Fruit fly (Drosophila melanogaster) whole organism, prepupa: ENCODE measurements around the gene CG2962.
A peak's percentile ranks its signal among the peaks of the same experiment; 100 is the strongest.

Experiments used
- Blimp-1 ChIP-seq: fragments of 200-800 bp; sonication (Bioruptor generic); optimal IDR thresholded peaks from 3 replicates; lab custom pipeline; 2017; ENCODE audit warnings: missing biosample characterization, missing genetic modification characterization, mild to moderate bottlenecking, moderate library complexity, missing genetic modification reagents
- CG10631 ChIP-seq: fragments of 200-800 bp; sonication (Bioruptor generic); optimal IDR thresholded peaks from 2 replicates; lab custom pipeline; 2016; ENCODE audit warnings: missing biosample characterization, missing genetic modification characterization
- CG10669 ChIP-seq: fragments of 200-800 bp; sonication (Bioruptor generic); optimal IDR thresholded peaks from 3 replicates; lab custom pipeline; 2018; ENCODE audit warnings: missing biosample characterization, mild to moderate bottlenecking, missing genetic modification characterization, moderate library complexity
- CG11294 ChIP-seq: fragments of 200-800 bp; sonication (Bioruptor generic); IDR thresholded peaks from 2 replicates; pipeline ENCODE4 v1.3.6; 2022; ENCODE audit warnings: missing biosample characterization, missing genetic modification characterization
- CG11762 ChIP-seq: fragments of 200-800 bp; sonication (Bioruptor generic); optimal IDR thresholded peaks from 3 replicates; lab custom pipeline; 2016; ENCODE audit warnings: missing biosample characterization, missing genetic modification characterization; ENCODE audit not compliant: insufficient read depth
- CG15336 ChIP-seq: fragments of 200-800 bp; sonication (Bioruptor generic); IDR thresholded peaks from 2 replicates; pipeline ENCODE4 v1.3.6; 2022; ENCODE audit warnings: missing biosample characterization, missing genetic modification characterization
- CG1621 ChIP-seq: fragments of 200-800 bp; sonication (Bioruptor generic); optimal IDR thresholded peaks from 3 replicates; lab custom pipeline; 2018; ENCODE audit warnings: missing biosample characterization, mild to moderate bottlenecking, missing genetic modification characterization
- CG16779 ChIP-seq: fragments of 200-800 bp; sonication (Bioruptor generic); optimal IDR thresholded peaks from 3 replicates; lab custom pipeline; 2017; ENCODE audit warnings: missing biosample characterization, mild to moderate bottlenecking, missing genetic modification characterization
- CG3032 ChIP-seq: fragments of 200-800 bp; optimal IDR thresholded peaks from 2 replicates; lab custom pipeline; 2019; ENCODE audit warnings: missing biosample characterization, mild to moderate bottlenecking, missing genetic modification characterization, moderate library complexity
- CG34406 ChIP-seq: fragments of 200-800 bp; sonication (Bioruptor generic); optimal IDR thresholded peaks from 3 replicates; lab custom pipeline; 2016; ENCODE audit warnings: missing biosample characterization, missing genetic modification characterization
- CG3919 ChIP-seq: fragments of 200-800 bp; sonication (Bioruptor generic); optimal IDR thresholded peaks from 3 replicates; lab custom pipeline; 2016; ENCODE audit warnings: missing biosample characterization, missing genetic modification characterization
- CG4318 ChIP-seq: fragments of 200-800 bp; sonication (Bioruptor generic); optimal IDR thresholded peaks from 3 replicates; lab custom pipeline; 2017; ENCODE audit warnings: missing biosample characterization, mild to moderate bottlenecking, missing genetic modification characterization
- CG6163 ChIP-seq: fragments of 200-800 bp; sonication (Bioruptor generic); IDR thresholded peaks from 3 replicates; pipeline ENCODE4 v1.3.6; 2022; ENCODE audit warnings: missing biosample characterization, missing genetic modification characterization
- CG6276 ChIP-seq: fragments of 200-800 bp; sonication (Bioruptor generic); optimal IDR thresholded peaks from 2 replicates; lab custom pipeline; 2017; ENCODE audit warnings: missing biosample characterization, mild to moderate bottlenecking, missing genetic modification characterization
- CG6808 ChIP-seq: fragments of 200-800 bp; sonication (Bioruptor generic); optimal IDR thresholded peaks from 3 replicates; lab custom pipeline; 2017; ENCODE audit warnings: missing biosample characterization, missing genetic modification characterization, mild to moderate bottlenecking, moderate library complexity, missing genetic modification reagents
- CG6854 ChIP-seq: fragments of 200-800 bp; sonication (Bioruptor generic); optimal IDR thresholded peaks from 2 replicates; lab custom pipeline; 2017; ENCODE audit warnings: missing biosample characterization, mild to moderate bottlenecking, missing genetic modification characterization
- CG7368 ChIP-seq: fragments of 200-800 bp; sonication (Bioruptor generic); optimal IDR thresholded peaks from 3 replicates; lab custom pipeline; 2016; ENCODE audit warnings: missing biosample characterization, missing genetic modification characterization
- CG8119 ChIP-seq: fragments of 200-800 bp; sonication (Bioruptor generic); IDR thresholded peaks from 3 replicates; pipeline ENCODE4 v1.3.6; 2022; ENCODE audit warnings: missing biosample characterization, missing genetic modification characterization
- CG8319 ChIP-seq: fragments of 200-800 bp; sonication (Bioruptor generic); optimal IDR thresholded peaks from 3 replicates; lab custom pipeline; 2016; ENCODE audit warnings: missing biosample characterization, missing genetic modification characterization
- CG8632 ChIP-seq: fragments of 200-800 bp; sonication (Bioruptor generic); optimal IDR thresholded peaks from 3 replicates; lab custom pipeline; 2016; ENCODE audit warnings: missing biosample characterization, missing genetic modification characterization
- CG9139 ChIP-seq: fragments of 200-800 bp; sonication (Bioruptor generic); optimal IDR thresholded peaks from 3 replicates; lab custom pipeline; 2017; ENCODE audit warnings: missing biosample characterization, mild to moderate bottlenecking, missing genetic modification characterization
- Eip75B ChIP-seq: fragments of 200-800 bp; sonication (Bioruptor generic); optimal IDR thresholded peaks from 3 replicates; lab custom pipeline; 2016; ENCODE audit warnings: missing biosample characterization, missing genetic modification characterization
- Eip93F ChIP-seq: fragments of 200-800 bp; sonication (Bioruptor generic); optimal IDR thresholded peaks from 2 replicates; lab custom pipeline; 2016; ENCODE audit warnings: missing biosample characterization, mild to moderate bottlenecking, missing genetic modification characterization
- Ets21C ChIP-seq: fragments of 200-800 bp; sonication (Bioruptor generic); optimal IDR thresholded peaks from 3 replicates; lab custom pipeline; 2016; ENCODE audit warnings: missing biosample characterization, missing genetic modification characterization
- Ets96B ChIP-seq: fragments of 200-800 bp; optimal IDR thresholded peaks from 2 replicates; lab custom pipeline; 2019; ENCODE audit warnings: missing biosample characterization, mild to moderate bottlenecking, missing genetic modification characterization, moderate library complexity
- Hr38 ChIP-seq: sonication (Bioruptor generic); optimal IDR thresholded peaks from 2 replicates; lab custom pipeline; 2016; ENCODE audit warnings: missing biosample characterization, missing genetic modification characterization
- Hr39 ChIP-seq: fragments of 200-800 bp; sonication (Bioruptor generic); optimal IDR thresholded peaks from 2 replicates; lab custom pipeline; 2016; ENCODE audit warnings: missing biosample characterization, missing genetic modification characterization
- Hr4 ChIP-seq: fragments of 200-800 bp; sonication (Bioruptor generic); optimal IDR thresholded peaks from 3 replicates; lab custom pipeline; 2016; ENCODE audit warnings: missing biosample characterization, missing genetic modification characterization
- Lpt ChIP-seq: fragments of 200-800 bp; sonication (Bioruptor generic); optimal IDR thresholded peaks from 3 replicates; lab custom pipeline; 2016; ENCODE audit warnings: missing biosample characterization, missing genetic modification characterization
- Met ChIP-seq: fragments of 200-800 bp; sonication (Bioruptor generic); optimal IDR thresholded peaks from 3 replicates; lab custom pipeline; 2016; ENCODE audit warnings: missing biosample characterization, missing genetic modification characterization
- OdsH ChIP-seq: fragments of 200-800 bp; sonication (Bioruptor generic); optimal IDR thresholded peaks from 3 replicates; lab custom pipeline; 2016; ENCODE audit warnings: missing biosample characterization, missing genetic modification characterization
- Smox ChIP-seq: fragments of 200-800 bp; sonication (Bioruptor generic); optimal IDR thresholded peaks from 3 replicates; lab custom pipeline; 2016; ENCODE audit warnings: missing biosample characterization, missing genetic modification characterization
- Sox102F ChIP-seq: fragments of 200-800 bp; sonication (Bioruptor generic); optimal IDR thresholded peaks from 2 replicates; lab custom pipeline; 2016; ENCODE audit warnings: missing biosample characterization, mild to moderate bottlenecking, missing genetic modification characterization
- Sox14 ChIP-seq: fragments of 200-800 bp; sonication (Bioruptor generic); optimal IDR thresholded peaks from 3 replicates; lab custom pipeline; 2016; ENCODE audit warnings: missing biosample characterization, missing genetic modification characterization
- Sox15 ChIP-seq: fragments of 200-800 bp; sonication (Bioruptor generic); optimal IDR thresholded peaks from 3 replicates; lab custom pipeline; 2016; ENCODE audit warnings: missing biosample characterization, missing genetic modification characterization
- achi ChIP-seq: fragments of 200-800 bp; sonication (Bioruptor generic); optimal IDR thresholded peaks from 3 replicates; lab custom pipeline; 2016; ENCODE audit warnings: missing biosample characterization, missing genetic modification characterization
- acj6 ChIP-seq: fragments of 200-800 bp; sonication (Bioruptor generic); optimal IDR thresholded peaks from 3 replicates; lab custom pipeline; 2016; ENCODE audit warnings: missing biosample characterization, missing genetic modification characterization
- cyc ChIP-seq: fragments of 200-800 bp; sonication (Bioruptor generic); optimal IDR thresholded peaks from 3 replicates; lab custom pipeline; 2016; ENCODE audit warnings: missing biosample characterization, missing genetic modification characterization
- dac ChIP-seq: fragments of 200-800 bp; sonication (Bioruptor generic); optimal IDR thresholded peaks from 2 replicates; lab custom pipeline; 2017; ENCODE audit warnings: missing biosample characterization, mild to moderate bottlenecking, missing genetic modification characterization
- dsx ChIP-seq: fragments of 200-800 bp; optimal IDR thresholded peaks from 3 replicates; lab custom pipeline; 2019; ENCODE audit warnings: missing biosample characterization, mild to moderate bottlenecking, missing genetic modification characterization, moderate library complexity; ENCODE audit not compliant: poor library complexity, severe bottlenecking
- eg ChIP-seq: fragments of 200-800 bp; sonication (Bioruptor generic); IDR thresholded peaks from 3 replicates; pipeline ENCODE4 v1.3.6; 2022; ENCODE audit warnings: missing biosample characterization, missing genetic modification characterization
- fd59A ChIP-seq: fragments of 200-800 bp; sonication (Bioruptor generic); optimal IDR thresholded peaks from 2 replicates; lab custom pipeline; 2017; ENCODE audit warnings: missing biosample characterization, mild to moderate bottlenecking, missing genetic modification characterization, missing genetic modification reagents
- fd85E ChIP-seq: fragments of 200-800 bp; sonication (Bioruptor generic); optimal IDR thresholded peaks from 3 replicates; lab custom pipeline; 2016; ENCODE audit warnings: missing biosample characterization, missing genetic modification characterization
- fkh ChIP-seq: fragments of 200-800 bp; sonication (Bioruptor generic); optimal IDR thresholded peaks from 3 replicates; lab custom pipeline; 2017; ENCODE audit warnings: missing biosample characterization, mild to moderate bottlenecking, missing genetic modification characterization, moderate library complexity
- pdm3 ChIP-seq: fragments of 200-800 bp; sonication (Bioruptor generic); optimal IDR thresholded peaks from 3 replicates; lab custom pipeline; 2016; ENCODE audit warnings: missing biosample characterization, missing genetic modification characterization
- salr ChIP-seq, 2 experiments: fragments of 200-800 bp; sonication (Bioruptor generic); optimal IDR thresholded peaks; 3 replicates each; lab custom pipeline; 2016 to 2018; ENCODE audit warnings: missing biosample characterization in 2 of 2, missing genetic modification characterization in 2 of 2, mild to moderate bottlenecking in 1 of 2
- ss ChIP-seq, 2 experiments: fragments of 200-800 bp; sonication (Bioruptor generic); optimal IDR thresholded peaks; 2 replicates in 1 of 2; 3 replicates in 1 of 2; lab custom pipeline; 2017 to 2018; ENCODE audit warnings: mild to moderate bottlenecking in 2 of 2, missing biosample characterization in 2 of 2, missing genetic modification characterization in 2 of 2, moderate library complexity in 1 of 2
- svp ChIP-seq: fragments of 200-800 bp; sonication (Bioruptor generic); peaks from one replicate; lab custom pipeline; 2016; ENCODE audit warnings: missing biosample characterization, missing genetic modification characterization
- topi ChIP-seq: fragments of 200-800 bp; sonication (Bioruptor generic); optimal IDR thresholded peaks from 3 replicates; lab custom pipeline; 2016; ENCODE audit warnings: missing biosample characterization, missing genetic modification characterization
- vri ChIP-seq: fragments of 200-800 bp; sonication (Bioruptor generic); optimal IDR thresholded peaks from 3 replicates; lab custom pipeline; 2016; ENCODE audit warnings: missing biosample characterization, mild to moderate bottlenecking, missing genetic modification characterization

Gene CG2962

DNA sequence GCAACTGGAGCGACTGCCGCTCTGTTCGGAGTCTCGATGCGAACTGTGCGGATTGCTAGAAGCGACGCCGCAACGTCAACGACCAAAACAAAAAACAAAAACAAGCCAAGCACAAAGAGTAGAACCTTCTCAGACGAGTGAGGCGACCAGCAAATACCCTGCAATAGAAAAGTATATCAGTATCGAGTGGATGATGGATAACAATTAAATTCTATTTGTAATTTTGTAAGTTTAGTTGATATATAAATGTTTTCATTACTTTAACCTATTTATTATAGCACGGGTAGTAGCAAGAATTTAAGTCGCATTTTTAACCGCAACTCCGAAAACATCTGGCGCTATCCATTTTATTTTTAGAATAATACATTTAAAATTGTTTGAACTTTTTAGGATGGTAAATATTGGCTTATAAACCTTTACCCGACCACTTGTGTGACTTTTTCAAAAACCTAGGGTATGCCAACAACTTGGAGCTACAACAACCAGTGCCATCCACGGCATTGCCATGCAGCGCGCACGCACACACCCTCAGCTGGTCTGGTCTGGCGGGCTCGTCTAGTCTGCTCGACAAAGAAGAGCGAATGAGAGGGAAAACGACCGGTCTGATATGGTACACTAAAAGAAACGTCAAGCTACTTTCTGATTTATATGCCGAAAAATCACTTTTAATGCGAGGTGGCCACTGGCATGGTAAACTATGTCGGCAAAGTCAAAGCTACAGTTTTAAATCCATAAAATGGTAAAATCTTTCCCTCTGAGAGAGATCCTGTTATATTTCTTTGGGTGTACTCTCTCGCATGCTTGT lies 49.0 kb upstream of the CG2962 start, which contains the start of gene CG12643:
TSS of gene CG12643 (minus strand) at position 51 of the 805 bp plus-strand sequence.
- peak; percentile 98 for TF ChIP-seq svp (GFP tag; lab: Kevin White, UChicago)
- TF ChIP-seq eg = peak; percentile 98
- TF ChIP-seq Sox102F (GFP tag; lab: Kevin White, UChicago) = peak; percentile 96
- peak; percentile 98 for TF ChIP-seq cyc (GFP tag; lab: Kevin White, UChicago)
- TF ChIP-seq CG1621 (tag; lab: Kevin White, UChicago) = peak; percentile 91
- peak; percentile 81 for TF ChIP-seq Hr38 (GFP tag; lab: Kevin White, UChicago)
- peak; percentile 92 for TF ChIP-seq dac (GFP tag; lab: Kevin White, UChicago)
- peak; percentile 85 for TF ChIP-seq fd85E
- TF ChIP-seq vri (GFP tag; lab: Kevin White, UChicago) = peak; percentile 91
- peak; percentile 95 for TF ChIP-seq CG8119 (GFP tag; lab: Robert Waterston, UW)
- TF ChIP-seq CG11294 (GFP tag; lab: Robert Waterston, UW) = peak; percentile 96
- peak; percentile 73 for TF ChIP-seq dsx
- peak; percentile 72 to 90 for TF ChIP-seq ss (GFP tag; optimal IDR thresholded peaks at IDR 0.05; lab: Kevin White, UChicago)
- peak; percentile 89 for TF ChIP-seq fkh
- peak; percentile 93 for TF ChIP-seq acj6 (GFP tag; lab: Kevin White, UChicago)
- TF ChIP-seq CG16779 = peak; percentile 76
- TF ChIP-seq OdsH (GFP tag; lab: Kevin White, UChicago) = peak; percentile 93
- peak; percentile 98 for TF ChIP-seq CG6163 (GFP tag; lab: Robert Waterston, UW)
- TF ChIP-seq CG6276 = peak; percentile 88
- TF ChIP-seq fd59A (GFP tag; lab: Kevin White, UChicago) = peak; percentile 87
- TF ChIP-seq Ets21C (GFP tag; lab: Kevin White, UChicago) = peak; percentile 96
- peak; percentile 96 for TF ChIP-seq Lpt
- peak; percentile 85 for TF ChIP-seq Ets96B (tag; lab: Kevin White, UChicago)
- peak; percentile 72 for TF ChIP-seq CG3032 (tag; lab: Kevin White, UChicago)
- peak; percentile 87 for TF ChIP-seq CG10669 (GFP tag; lab: Kevin White, UChicago)
- no peak for TF ChIP-seq CG6854 (GFP tag; lab: Kevin White, UChicago)
- TF ChIP-seq Sox15 (GFP tag; lab: Kevin White, UChicago) = peak; percentile 92
- TF ChIP-seq Hr39 (GFP tag; lab: Kevin White, UChicago) = peak; percentile 98
- peak; percentile 94 for TF ChIP-seq CG8319 (GFP tag; lab: Kevin White, UChicago)
- peak; percentile 95 for TF ChIP-seq Met
- TF ChIP-seq CG8632 (GFP tag; lab: Kevin White, UChicago) = peak; percentile 82
- TF ChIP-seq Eip75B (GFP tag; lab: Kevin White, UChicago) = peak; percentile 94
- peak; percentile 81 for TF ChIP-seq Blimp-1 (GFP tag; lab: Kevin White, UChicago)
- peak; percentile 98 for TF ChIP-seq Sox14 (GFP tag; lab: Kevin White, UChicago)
- TF ChIP-seq CG15336 = peak; percentile 95
- peak; percentile 95 for TF ChIP-seq Hr4 (GFP tag; lab: Kevin White, UChicago)
- TF ChIP-seq topi (GFP tag; lab: Kevin White, UChicago) = peak; percentile 97
- TF ChIP-seq CG10631 (GFP tag; lab: Kevin White, UChicago) = peak; percentile 94
- peak; percentile 88 for TF ChIP-seq CG11762 (GFP tag; lab: Kevin White, UChicago)
- TF ChIP-seq CG6808 = peak; percentile 90
- TF ChIP-seq salr (GFP tag; optimal IDR thresholded peaks at IDR 0.05; lab: Kevin White, UChicago) = peak; percentile 86 to 90
- TF ChIP-seq CG7368 (GFP tag; lab: Kevin White, UChicago) = peak; percentile 97
- TF ChIP-seq Smox (GFP tag; lab: Kevin White, UChicago) = peak; percentile 96
- peak; percentile 88 for TF ChIP-seq CG34406 (GFP tag; lab: Kevin White, UChicago)
- TF ChIP-seq CG3919 (GFP tag; lab: Kevin White, UChicago) = peak; percentile 97
- TF ChIP-seq Eip93F (GFP tag; lab: Kevin White, UChicago) = peak; percentile 80
- peak; percentile 49 for TF ChIP-seq CG9139 (GFP tag; lab: Kevin White, UChicago)
- peak; percentile 91 for TF ChIP-seq achi
- peak; percentile 95 for TF ChIP-seq pdm3 (GFP tag; lab: Kevin White, UChicago)
- peak; percentile 86 for TF ChIP-seq CG4318
